Worm (Caenorhabditis elegans): Measurements from ENCODE around the gene F52E4.5.

F52E4.5 gene

DNA sequence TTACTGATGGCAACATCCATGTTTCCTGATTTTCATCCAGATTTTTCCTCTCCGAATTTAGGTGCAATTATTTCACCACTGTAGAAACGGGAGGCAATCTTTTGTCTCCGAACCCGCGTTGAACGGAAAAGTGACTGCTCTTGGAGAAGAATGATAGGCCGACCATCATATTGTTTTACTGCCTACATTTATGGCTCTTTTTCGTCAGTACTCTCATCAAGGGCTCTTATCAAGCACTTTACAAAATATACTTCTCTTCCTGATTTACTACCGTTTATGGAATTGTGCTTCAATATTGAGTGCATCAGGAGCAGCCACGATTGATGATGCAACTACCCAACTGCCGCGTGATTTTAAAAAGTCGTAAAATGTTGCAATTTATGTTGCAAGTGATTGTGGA is 32.8 kb downstream of the F52E4.5 start:
- TF ChIP-seq lin-35 (GFP tag; optimal IDR thresholded peaks at IDR 0.05): no peak
- TF ChIP-seq dsc-1 (tag; optimal IDR thresholded peaks at IDR 0.05): no peak
- TF ChIP-seq grh-1 (GFP tag; IDR thresholded peaks at IDR 0.05): no peak
- TF ChIP-seq nhr-71 (tag; optimal IDR thresholded peaks at IDR 0.05): no peak
- TF ChIP-seq lin-39 (tag; optimal IDR thresholded peaks at IDR 0.05): no peak
- TF ChIP-seq nhr-77 (tag; optimal IDR thresholded peaks at IDR 0.05): no peak
- TF ChIP-seq ceh-8 (GFP tag; optimal IDR thresholded peaks at IDR 0.05): no peak
- no peak for TF ChIP-seq zip-4 (GFP tag; optimal IDR thresholded peaks at IDR 0.05)
- no peak for TF ChIP-seq pag-3 (tag; optimal IDR thresholded peaks at IDR 0.05; ENCODE audit: borderline replicate concordance, insufficient read depth)
- TF ChIP-seq ceh-82 (tag; optimal IDR thresholded peaks at IDR 0.05): no peak
- TF ChIP-seq ces-1 (GFP tag; optimal IDR thresholded peaks at IDR 0.05): no peak
- no peak for TF ChIP-seq elt-2 (tag; optimal IDR thresholded peaks at IDR 0.05)

DNA sequence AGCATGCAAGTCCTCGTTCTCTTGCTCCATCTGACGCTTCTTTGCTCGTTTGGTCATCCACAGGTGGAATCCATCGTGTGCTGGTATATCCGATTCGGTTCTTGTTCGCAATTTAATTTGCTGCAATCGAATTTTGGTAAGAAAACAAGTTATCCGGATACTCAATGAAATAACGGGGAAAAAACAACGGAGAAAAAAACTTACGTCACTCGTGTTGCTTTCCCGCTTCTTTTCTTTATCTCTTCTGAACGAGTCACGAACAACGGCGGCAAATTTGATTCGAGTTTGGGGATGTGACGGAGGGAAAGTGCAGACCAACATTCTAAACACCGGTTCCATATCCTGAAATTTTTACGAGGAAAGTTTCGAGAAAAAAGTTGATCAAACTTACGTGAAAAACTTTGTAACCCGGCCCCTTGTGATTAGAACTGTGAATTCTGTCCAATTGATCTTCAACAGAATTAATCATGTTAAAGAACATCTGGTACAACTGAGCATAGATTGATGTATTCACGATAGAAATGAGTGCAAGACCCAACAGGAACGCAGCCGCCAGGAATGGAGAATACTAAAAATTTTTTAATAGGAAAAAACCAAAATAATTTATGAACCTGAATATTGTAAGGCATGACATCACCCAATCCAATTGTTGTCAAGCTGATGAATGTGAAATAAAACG is 35.7 kb downstream of the F52E4.5 start:
- TF ChIP-seq tbx-2 (tag; optimal IDR thresholded peaks at IDR 0.05) (peak; percentile 25), fkh-4 (tag; optimal IDR thresholded peaks at IDR 0.05; ENCODE audit: borderline replicate concordance) (no peak), ceh-8 (GFP tag; optimal IDR thresholded peaks at IDR 0.05) (no peak), snpc-4 (tag; optimal IDR thresholded peaks at IDR 0.05) (no peak), lin-14 (GFP tag; optimal IDR thresholded peaks at IDR 0.05) (peak; percentile 49), fkh-10 (GFP tag; optimal IDR thresholded peaks at IDR 0.05) (peak; percentile 50), elt-3 (tag; optimal IDR thresholded peaks at IDR 0.05) (no peak)

DNA sequence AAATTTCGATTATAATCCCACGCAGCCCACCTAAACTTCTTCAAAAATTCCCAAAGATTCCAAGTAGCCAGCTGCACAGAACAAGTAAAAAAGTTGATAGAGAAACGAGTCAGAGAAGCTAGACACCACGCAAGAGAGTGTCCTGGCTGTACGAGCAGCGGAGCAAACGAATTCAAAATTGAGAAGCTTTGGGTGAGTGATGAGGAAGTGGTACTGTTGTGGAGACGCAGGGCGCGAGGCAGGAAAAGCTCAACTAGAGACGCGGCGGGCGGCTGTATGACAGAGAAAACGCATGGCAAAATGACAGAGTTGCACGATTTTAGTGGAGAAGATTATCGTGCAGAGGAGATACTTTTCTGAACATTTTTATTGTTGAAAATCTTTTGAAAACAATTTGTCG is 37.9 kb downstream of the F52E4.5 start:
- TF ChIP-seq unc-86 (tag; optimal IDR thresholded peaks at IDR 0.05) (peak; percentile 41), mep-1 (tag; optimal IDR thresholded peaks at IDR 0.05) (peak; percentile 36), nhr-90 (tag; optimal IDR thresholded peaks at IDR 0.05; ENCODE audit: poor library complexity) (no peak), pax-3 (tag; optimal IDR thresholded peaks at IDR 0.05) (no peak), hlh-17 (GFP tag; optimal IDR thresholded peaks at IDR 0.05; ENCODE audit: borderline replicate concordance) (no peak), dpl-1 (GFP tag; optimal IDR thresholded peaks at IDR 0.05) (peak in 1 of 3 experiments; percentile 6), lin-13 (GFP tag; optimal IDR thresholded peaks at IDR 0.05) (no peak), nhr-85 (tag) (no peak), lin-35 (GFP tag; optimal IDR thresholded peaks at IDR 0.05) (no peak), unc-30 (tag; optimal IDR thresholded peaks at IDR 0.05) (no peak), nhr-237 (tag; optimal IDR thresholded peaks at IDR 0.05) (no peak), fkh-4 (tag; optimal IDR thresholded peaks at IDR 0.05; ENCODE audit: borderline replicate concordance) (no peak), nhr-77 (tag; optimal IDR thresholded peaks at IDR 0.05) (no peak), pqm-1 (tag; optimal IDR thresholded peaks at IDR 0.05) (no peak), egl-13 (tag; optimal IDR thresholded peaks at IDR 0.05) (peak; percentile 34), fkh-10 (GFP tag; optimal IDR thresholded peaks at IDR 0.05) (peak; percentile 62), C16A3.4 (tag; optimal IDR thresholded peaks at IDR 0.05) (no peak), C34B4.2 (tag; optimal IDR thresholded peaks at IDR 0.05) (no peak), pag-3 (tag; optimal IDR thresholded peaks at IDR 0.05; ENCODE audit: borderline replicate concordance, insufficient read depth) (no peak), nhr-12 (tag; optimal IDR thresholded peaks at IDR 0.05) (no peak), fkh-8 (tag; optimal IDR thresholded peaks at IDR 0.05) (peak; percentile 59), alr-1 (tag; optimal IDR thresholded peaks at IDR 0.05; ENCODE audit: borderline replicate concordance) (no peak), unc-98 (GFP tag; IDR thresholded peaks at IDR 0.05) (no peak), lin-15B (tag; optimal IDR thresholded peaks at IDR 0.05) (no peak), grh-1 (GFP tag; IDR thresholded peaks at IDR 0.05) (no peak), vab-15 (tag; optimal IDR thresholded peaks at IDR 0.05) (no peak), ztf-11 (tag; optimal IDR thresholded peaks at IDR 0.05) (no peak), F16B12.6 (tag; optimal IDR thresholded peaks at IDR 0.05) (no peak), elt-3 (tag; optimal IDR thresholded peaks at IDR 0.05) (no peak), nhr-71 (tag; optimal IDR thresholded peaks at IDR 0.05) (peak; percentile 72), efl-1 (optimal IDR thresholded peaks at IDR 0.05) (peak; percentile 4 to 45), efl-1 (GFP tag; optimal IDR thresholded peaks at IDR 0.05 in 1 of 2) (peak in 1 of 2 experiments; percentile 40), aha-1 (tag; optimal IDR thresholded peaks at IDR 0.05) (no peak), nhr-28 (tag; optimal IDR thresholded peaks at IDR 0.05) (no peak), efl-3 (GFP tag; optimal IDR thresholded peaks at IDR 0.05) (no peak), ztf-4 (tag; optimal IDR thresholded peaks at IDR 0.05) (no peak), ceh-63 (GFP tag; optimal IDR thresholded peaks at IDR 0.05) (no peak)

All from whole organism, L1 larva.